Fruit fly (Drosophila melanogaster): Measurements from ENCODE around the gene CG9674.

DNA sequence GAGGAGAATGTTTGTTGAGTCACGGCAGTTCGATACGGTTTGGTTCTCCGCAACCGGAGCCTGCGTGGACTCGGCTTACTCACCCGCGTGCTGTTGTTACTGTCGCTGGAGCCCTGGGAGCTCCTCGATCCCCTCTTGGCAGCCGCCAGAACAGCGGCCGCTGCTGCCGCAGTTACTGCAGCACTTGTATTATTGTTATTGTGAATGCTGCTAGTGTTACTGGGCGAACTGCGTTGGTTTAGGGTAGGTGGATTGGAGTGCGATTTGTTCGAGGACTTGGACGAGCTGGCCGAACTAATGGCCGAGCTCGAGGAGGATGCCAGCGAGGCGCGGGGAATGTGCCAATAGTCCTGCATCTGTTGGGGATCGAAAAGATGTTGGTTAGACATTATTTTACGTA is 3.0 kb upstream of the CG9674 start:
- TF ChIP-seq CG4496 (GFP tag; IDR thresholded peaks at IDR 0.05) = no peak
- TF ChIP-seq gl (tag; optimal IDR thresholded peaks at IDR 0.05) = no peak
- TF ChIP-seq D1 (tag; optimal IDR thresholded peaks at IDR 0.05) = no peak
- TF ChIP-seq CG8301 (tag; optimal IDR thresholded peaks at IDR 0.05) = no peak
- no peak for TF ChIP-seq fd96Ca (GFP tag; IDR thresholded peaks at IDR 0.05)
- TF ChIP-seq CG10348 (GFP tag; IDR thresholded peaks at IDR 0.05) = no peak
- TF ChIP-seq CG15710 (tag; optimal IDR thresholded peaks at IDR 0.05) = no peak
